Worm (Caenorhabditis elegans) whole organism, late embryonic: Measurements from ENCODE around the gene orc-1.
A peak's percentile ranks its signal among the peaks of the same experiment; 100 is the strongest.

Source experiments
- F13H6.1 ChIP-seq: sonication (generic microtip); optimal IDR thresholded peaks from 2 replicates; lab custom pipeline; 2016; ENCODE audit warnings: missing genetic modification characterization, missing compliant biosample characterization
- K09A11.1 ChIP-seq: sonication (generic microtip); optimal IDR thresholded peaks from 2 replicates; lab custom pipeline; 2017; ENCODE audit warnings: antibody characterized with exemption, mild to moderate bottlenecking, missing genetic modification characterization, missing compliant biosample characterization; ENCODE audit not compliant: insufficient read depth
- T23F11.4 ChIP-seq: fragments of 200-800 bp; sonication (Bioruptor generic); optimal IDR thresholded peaks from 2 replicates; lab custom pipeline; 2018; ENCODE audit warnings: mild to moderate bottlenecking, missing genetic modification characterization, missing compliant biosample characterization
- ceh-19 ChIP-seq: fragments of 200-800 bp; sonication (Bioruptor generic); optimal IDR thresholded peaks from 2 replicates; lab custom pipeline; 2018; ENCODE audit warnings: mild to moderate bottlenecking, missing genetic modification characterization, missing compliant biosample characterization
- ceh-2 ChIP-seq: sonication (generic microtip); optimal IDR thresholded peaks from 2 replicates; lab custom pipeline; 2016; ENCODE audit warnings: missing genotype, missing genetic modification characterization, missing compliant biosample characterization
- ceh-22 ChIP-seq: sonication (generic microtip); optimal IDR thresholded peaks from 2 replicates; lab custom pipeline; 2017; ENCODE audit warnings: missing biosample characterization, missing genetic modification characterization
- ceh-31 ChIP-seq: sonication (generic microtip); optimal IDR thresholded peaks from 2 replicates; lab custom pipeline; 2016; ENCODE audit warnings: missing genetic modification characterization, missing compliant biosample characterization
- ceh-45 ChIP-seq: fragments of 200-800 bp; sonication (Bioruptor generic); IDR thresholded peaks from 2 replicates; pipeline ENCODE4 v1.3.6; 2022; ENCODE audit warnings: missing genetic modification reagents, missing genetic modification characterization, missing compliant biosample characterization
- che-1 ChIP-seq: sonication (generic microtip); optimal IDR thresholded peaks from 2 replicates; lab custom pipeline; 2016; ENCODE audit warnings: mild to moderate bottlenecking, missing genetic modification characterization, missing compliant biosample characterization
- dve-1 ChIP-seq: sonication (generic microtip); optimal IDR thresholded peaks from 2 replicates; lab custom pipeline; 2017; ENCODE audit warnings: antibody characterized with exemption, mild to moderate bottlenecking, missing genetic modification characterization, missing compliant biosample characterization
- elt-4 ChIP-seq: sonication (generic microtip); optimal IDR thresholded peaks from 2 replicates; lab custom pipeline; 2016; ENCODE audit warnings: missing genetic modification characterization, missing compliant biosample characterization
- ets-4 ChIP-seq: sonication (generic microtip); optimal IDR thresholded peaks from 2 replicates; lab custom pipeline; 2016; ENCODE audit warnings: missing genetic modification characterization, missing compliant biosample characterization
- eyg-1 ChIP-seq: sonication (generic microtip); optimal IDR thresholded peaks from 2 replicates; lab custom pipeline; 2016; ENCODE audit warnings: missing genotype, missing genetic modification characterization, missing compliant biosample characterization
- fax-1 ChIP-seq: sonication (generic microtip); optimal IDR thresholded peaks from 2 replicates; lab custom pipeline; 2016; ENCODE audit warnings: missing genotype, missing genetic modification characterization, missing compliant biosample characterization
- gmeb-2 ChIP-seq: sonication (generic microtip); optimal IDR thresholded peaks from 2 replicates; lab custom pipeline; 2016; ENCODE audit warnings: missing genetic modification characterization, inconsistent platforms, missing compliant biosample characterization
- hlh-13 ChIP-seq: fragments of 200-800 bp; sonication (Bioruptor generic); optimal IDR thresholded peaks from 2 replicates; lab custom pipeline; 2018; ENCODE audit warnings: mild to moderate bottlenecking, missing genetic modification characterization, missing compliant biosample characterization
- hlh-6 ChIP-seq: sonication (generic microtip); optimal IDR thresholded peaks from 2 replicates; lab custom pipeline; 2016; ENCODE audit warnings: missing genotype, missing genetic modification characterization, missing compliant biosample characterization
- hlh-8 ChIP-seq: sonication (generic microtip); optimal IDR thresholded peaks from 2 replicates; lab custom pipeline; 2016; ENCODE audit warnings: missing genotype, missing genetic modification characterization, missing compliant biosample characterization
- madf-2 ChIP-seq: sonication (generic microtip); optimal IDR thresholded peaks from 2 replicates; lab custom pipeline; 2017; ENCODE audit warnings: missing genetic modification characterization, missing compliant biosample characterization
- nhr-11 ChIP-seq: fragments of 150-350 bp; optimal IDR thresholded peaks from 2 replicates; lab custom pipeline; 2014; ENCODE audit warnings: missing biosample characterization, missing genetic modification characterization
- npax-4 ChIP-seq: sonication (generic microtip); optimal IDR thresholded peaks from 2 replicates; lab custom pipeline; 2016; ENCODE audit warnings: missing genetic modification characterization, missing compliant biosample characterization
- pag-3 ChIP-seq: sonication (generic microtip); optimal IDR thresholded peaks from 2 replicates; lab custom pipeline; 2016; ENCODE audit warnings: missing compliant biosample characterization, missing genetic modification characterization, borderline replicate concordance
- pat-9 ChIP-seq: fragments of 200-800 bp; sonication (Bioruptor generic); optimal IDR thresholded peaks from 2 replicates; lab custom pipeline; 2018; ENCODE audit warnings: mild to moderate bottlenecking, missing genetic modification characterization, moderate library complexity, missing compliant biosample characterization
- pha-2 ChIP-seq: sonication (generic microtip); optimal IDR thresholded peaks from 2 replicates; lab custom pipeline; 2017; ENCODE audit warnings: mild to moderate bottlenecking, missing genetic modification characterization, missing compliant biosample characterization
- pros-1 ChIP-seq: fragments of 150-350 bp; optimal IDR thresholded peaks from 2 replicates; lab custom pipeline; 2014; ENCODE audit warnings: missing biosample characterization, missing genetic modification reagents, missing genetic modification characterization
- rnt-1 ChIP-seq: sonication (generic microtip); optimal IDR thresholded peaks from 2 replicates; lab custom pipeline; 2016; ENCODE audit warnings: missing genetic modification characterization, missing compliant biosample characterization
- sdc-2 ChIP-seq: sonication (generic microtip); optimal IDR thresholded peaks from 2 replicates; lab custom pipeline; 2016; ENCODE audit warnings: missing genotype, missing genetic modification characterization, missing compliant biosample characterization
- syd-9 ChIP-seq: sonication (generic microtip); optimal IDR thresholded peaks from 2 replicates; lab custom pipeline; 2016; ENCODE audit warnings: mild to moderate bottlenecking, missing genetic modification characterization, moderate library complexity, missing compliant biosample characterization
- ttx-3 ChIP-seq: sonication (generic microtip); optimal IDR thresholded peaks from 2 replicates; lab custom pipeline; 2016; ENCODE audit warnings: missing genetic modification reagents, missing genetic modification characterization, missing compliant biosample characterization
- unc-3 ChIP-seq, 2 experiments: fragments of 200-800 bp in 1 of 2; sonication (Bioruptor generic) in 1 of 2; sonication (generic microtip) in 1 of 2; conservative IDR thresholded peaks in 1 of 2; optimal IDR thresholded peaks in 1 of 2; 2 replicates each; pipeline versions ENCODE4 v1.3.6 to Lab custom; 2016 to 2022; ENCODE audit warnings: missing compliant biosample characterization in 2 of 2, missing genetic modification characterization in 2 of 2, missing genetic modification reagents in 1 of 2
- unc-42 ChIP-seq: sonication (generic microtip); optimal IDR thresholded peaks from 2 replicates; lab custom pipeline; 2016; ENCODE audit warnings: missing genotype, missing genetic modification characterization, missing compliant biosample characterization
- unc-55 ChIP-seq: sonication (generic microtip); optimal IDR thresholded peaks from 2 replicates; lab custom pipeline; 2017; ENCODE audit warnings: missing biosample characterization, missing genetic modification reagents, missing genetic modification characterization
- zip-5 ChIP-seq: sonication (generic microtip); optimal IDR thresholded peaks from 2 replicates; lab custom pipeline; 2016; ENCODE audit warnings: missing genetic modification characterization, missing compliant biosample characterization
- ztf-16 ChIP-seq: sonication (generic microtip); optimal IDR thresholded peaks from 2 replicates; lab custom pipeline; 2017; ENCODE audit warnings: missing genetic modification characterization, missing compliant biosample characterization

The orc-1 gene

ce11 chrIII:10661292-10661691, 18.4 kb downstream of the orc-1 start:
- TF ChIP-seq rnt-1 (tag; lab: Kevin White, UChicago) (no peak), nhr-11 (tag; lab: Kevin White, UChicago) (no peak), ceh-45 (GFP tag; lab: Robert Waterston, UW) (no peak), unc-42 (tag; lab: Kevin White, UChicago) (no peak), che-1 (tag; lab: Kevin White, UChicago) (no peak), unc-3 (GFP tag; conservative IDR thresholded peaks at IDR 0.05; lab: Robert Waterston, UW) (no peak), unc-3 (tag; optimal IDR thresholded peaks at IDR 0.05; lab: Kevin White, UChicago) (no peak), ceh-31 (tag; lab: Kevin White, UChicago) (no peak), zip-5 (no peak), pha-2 (tag; lab: Kevin White, UChicago) (no peak), syd-9 (tag; lab: Kevin White, UChicago) (no peak), hlh-8 (tag; lab: Kevin White, UChicago) (no peak), F13H6.1 (tag; lab: Kevin White, UChicago) (no peak), gmeb-2 (tag; lab: Kevin White, UChicago) (no peak), hlh-6 (no peak), ceh-22 (tag; lab: Kevin White, UChicago) (no peak), hlh-13 (GFP tag; lab: Kevin White, UChicago) (no peak), T23F11.4 (no peak), madf-2 (no peak), ttx-3 (tag; lab: Kevin White, UChicago) (no peak)
- TF ChIP-seq, all 69 proteins: peak for 0

- TF ChIP-seq hlh-8 (tag; lab: Kevin White, UChicago) (no peak), dve-1 (tag; lab: Kevin White, UChicago) (no peak), unc-55 (no peak), madf-2 (no peak), pag-3 (tag; lab: Kevin White, UChicago) (no peak), pros-1 (tag; lab: Kevin White, UChicago) (no peak), ztf-16 (no peak)
Measured at ce11 chrIII:10666640-10667039, 23.7 kb downstream of the orc-1 start.

ce11 chrIII:10671894-10672293, 29.0 kb downstream of the orc-1 start:
- TF ChIP-seq madf-2: no peak
- TF ChIP-seq pros-1 (tag; lab: Kevin White, UChicago): no peak
- no peak for TF ChIP-seq fax-1
- TF ChIP-seq sdc-2 (tag; lab: Kevin White, UChicago): no peak
- no peak for TF ChIP-seq unc-42 (tag; lab: Kevin White, UChicago)
- TF ChIP-seq ceh-19: peak; percentile 44

DNA sequence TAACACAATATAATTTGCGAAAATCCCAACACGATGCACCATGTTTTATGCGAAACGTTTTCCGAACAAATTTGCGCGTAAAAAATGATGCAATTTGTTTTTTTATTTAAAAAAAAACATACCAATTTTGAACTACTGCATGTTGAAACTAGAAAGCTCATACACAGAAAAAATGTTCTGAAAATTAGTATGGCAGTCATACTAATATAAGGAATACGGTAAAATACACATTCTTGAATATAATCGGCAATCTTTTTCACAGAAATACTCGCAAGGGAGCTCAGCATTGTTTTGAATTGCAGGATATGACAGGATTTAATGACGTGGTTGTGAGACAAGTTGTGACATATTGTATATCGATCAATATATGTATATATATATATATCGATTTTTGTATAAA, 36.0 kb downstream of the orc-1 start, which contains the start of gene Y39A1A.16:
Y39A1A.16 (plus strand) TSS at position 301 of the 400 bp plus-strand sequence.
- no peak for TF ChIP-seq ceh-2 (tag; lab: Kevin White, UChicago)
- TF ChIP-seq elt-4 (tag; lab: Kevin White, UChicago): no peak
- TF ChIP-seq ets-4 (tag; lab: Kevin White, UChicago): no peak

ce11 chrIII:10689057-10689456, 46.1 kb downstream of the orc-1 start, which contains the start of gene Y39A1A.31:
TSS of gene Y39A1A.31 (minus strand) at chrIII:10689157.
- no peak for TF ChIP-seq unc-42 (tag; lab: Kevin White, UChicago)
- no peak for TF ChIP-seq ceh-45 (GFP tag; lab: Robert Waterston, UW)
- TF ChIP-seq eyg-1: no peak
- TF ChIP-seq npax-4 (tag; lab: Kevin White, UChicago): no peak
- TF ChIP-seq F13H6.1 (tag; lab: Kevin White, UChicago): no peak

DNA sequence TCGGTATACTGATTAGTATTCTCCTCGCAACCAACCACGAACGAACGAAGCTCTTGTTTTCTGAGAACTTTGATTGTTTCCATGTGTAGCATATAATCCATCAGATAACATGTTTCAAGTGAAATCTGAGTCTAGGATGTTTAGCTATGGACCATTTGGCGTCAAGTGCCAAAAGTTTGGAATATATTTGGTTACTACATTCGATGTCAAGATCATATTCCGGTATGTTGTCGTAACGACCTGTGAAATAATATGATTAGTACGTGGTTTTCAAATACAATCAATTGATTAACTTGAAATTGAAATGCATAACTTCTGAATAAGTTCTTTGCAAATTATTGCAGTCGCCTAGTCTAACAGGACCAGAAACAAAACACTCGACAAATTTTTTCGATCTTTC, 48.1 kb downstream of the orc-1 start, which contains the start of gene Y39A1A.17:
Y39A1A.17 (minus strand) TSS at position 101 of the 400 bp plus-strand sequence.
- TF ChIP-seq pros-1 (tag; lab: Kevin White, UChicago) (no peak), eyg-1 (no peak), K09A11.1 (no peak), pat-9 (tag; lab: Kevin White, UChicago) (no peak)
